Worm (Caenorhabditis elegans) whole organism, L4 larva: ENCODE measurements around the gene F59B1.4.
"Not testable (repeated sequence)": the region's sequence is repeated elsewhere in the genome, so short reads cannot be mapped to it uniquely, and the experiment has no call there.

ENCODE experiments used
- aha-1 ChIP-seq: fragments of 150-350 bp; peaks from one replicate; lab custom pipeline; 2014; ENCODE audit warnings: missing biosample characterization, missing genetic modification characterization
- ceh-82 ChIP-seq: sonication (generic microtip); optimal IDR thresholded peaks from 2 replicates; lab custom pipeline; 2017; ENCODE audit warnings: missing biosample characterization, missing genetic modification characterization
- ces-1 ChIP-seq: fragments of 150-350 bp; sonication (generic microtip); optimal IDR thresholded peaks from 4 replicates; lab custom pipeline; 2014; ENCODE audit warnings: missing biosample characterization, missing genetic modification reagents, missing genetic modification characterization
- dpl-1 ChIP-seq: fragments of 150-350 bp; optimal IDR thresholded peaks from 2 replicates; lab custom pipeline; 2014; ENCODE audit warnings: missing biosample characterization, missing genetic modification reagents, missing genetic modification characterization
- mdl-1 ChIP-seq, 2 experiments: fragments of 150-350 bp in 1 of 2; sonication (generic microtip) in 1 of 2; optimal IDR thresholded peaks; 2 replicates each; lab custom pipeline; 2014 to 2017; ENCODE audit warnings: missing biosample characterization in 2 of 2, missing genetic modification characterization in 2 of 2
- mxl-2 ChIP-seq: fragments of 200-800 bp; sonication (Bioruptor generic); conservative IDR thresholded peaks from 2 replicates; pipeline ENCODE4 v1.3.6; 2022; ENCODE audit warnings: missing genetic modification reagents, missing genetic modification characterization, missing compliant biosample characterization
- nhr-28 ChIP-seq: fragments of 150-350 bp; optimal IDR thresholded peaks from 2 replicates; lab custom pipeline; 2014; ENCODE audit warnings: missing biosample characterization, missing genetic modification characterization
- nhr-77 ChIP-seq: fragments of 150-350 bp; optimal IDR thresholded peaks from 2 replicates; lab custom pipeline; 2014; ENCODE audit warnings: missing biosample characterization, missing genetic modification characterization
- pqm-1 ChIP-seq: sonication (generic microtip); optimal IDR thresholded peaks from 2 replicates; lab custom pipeline; 2017; ENCODE audit warnings: missing biosample characterization, missing genetic modification characterization
- unc-62 ChIP-seq, 3 experiments: fragments of 150-350 bp in 1 of 3; sonication (generic microtip); optimal IDR thresholded peaks in 2 of 3; peaks in 1 of 3; 1 replicate in 1 of 3; 2 replicates in 2 of 3; lab custom pipeline; 2014 to 2017; ENCODE audit warnings: missing biosample characterization in 3 of 3, missing genetic modification characterization in 3 of 3, missing genetic modification reagents in 3 of 3, missing genotype in 1 of 3
- zfp-2 ChIP-seq: sonication (generic microtip); optimal IDR thresholded peaks from 2 replicates; lab custom pipeline; 2016; ENCODE audit warnings: mild to moderate bottlenecking, missing genetic modification characterization, missing compliant biosample characterization

DNA sequence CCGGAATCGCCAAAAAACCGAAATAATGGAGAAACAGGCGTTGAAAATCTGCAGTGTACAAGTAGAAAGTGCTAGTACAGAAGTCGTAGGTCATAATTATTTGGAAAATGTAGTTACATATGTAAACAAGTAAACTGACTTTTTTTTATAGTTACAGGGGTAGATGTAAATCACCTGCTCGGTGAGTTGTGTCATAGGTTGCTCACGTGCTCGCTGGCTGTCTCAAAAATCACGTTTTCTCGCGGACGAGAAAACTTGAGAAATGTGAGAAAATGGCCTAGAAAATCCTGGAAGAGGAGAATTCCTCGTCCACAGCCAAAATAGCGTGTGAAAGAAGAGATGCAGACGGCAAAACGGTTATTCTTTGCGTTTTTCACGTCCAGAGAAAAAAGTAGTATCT lies 29.8 kb downstream of the F59B1.4 start, which contains the start of gene srh-212:
- not testable (repeated sequence) for TF ChIP-seq mdl-1 (tag; optimal IDR thresholded peaks at IDR 0.05; lab: Kevin White, UChicago); unc-62 (GFP tag; optimal IDR thresholded peaks at IDR 0.05 in 1 of 2; lab: Kevin White, UChicago); unc-62 (tag; optimal IDR thresholded peaks at IDR 0.05; lab: Kevin White, UChicago); aha-1 (tag; lab: Kevin White, UChicago); ces-1; mxl-2 (GFP tag; lab: Robert Waterston, UW); ceh-82; nhr-28 (tag; lab: Kevin White, UChicago); nhr-77 (tag; lab: Kevin White, UChicago); zfp-2 (tag; lab: Kevin White, UChicago); dpl-1 (GFP tag; lab: Kevin White, UChicago); pqm-1
